Fruit fly (Drosophila melanogaster): ENCODE results near the gene CG2258.
A peak's percentile ranks its signal among the peaks of the same experiment; 100 is the strongest.

Gene CG2258

DNA sequence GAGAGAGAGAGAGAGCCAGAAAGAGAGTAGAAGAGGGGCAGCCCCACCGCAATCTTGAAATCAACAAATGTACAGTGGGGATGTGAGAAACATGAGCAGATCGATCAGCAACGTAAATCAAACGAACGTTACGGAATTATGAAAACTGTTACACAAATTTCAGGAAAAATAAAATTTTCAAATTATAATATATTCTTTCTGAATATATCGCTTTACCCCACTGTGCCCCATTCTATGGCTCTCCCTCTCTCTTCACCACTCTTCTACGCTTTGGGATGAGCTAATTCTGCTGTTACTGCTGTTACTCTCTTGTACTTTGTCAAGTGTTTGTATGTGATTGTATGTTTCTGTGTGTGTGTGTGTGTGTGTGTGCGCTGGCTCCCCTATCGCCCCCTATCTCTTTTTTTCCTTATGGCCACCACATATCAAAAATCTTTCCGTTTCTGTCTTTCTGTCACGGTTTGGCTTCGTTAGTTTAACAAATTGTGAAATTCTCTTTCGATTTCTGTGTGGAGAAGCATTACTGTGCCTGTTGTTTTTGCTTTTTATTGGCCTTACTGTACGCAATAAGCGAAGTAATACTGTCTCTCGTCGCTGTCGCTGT, 10.8 kb downstream of the CG2258 start (continued):
- TF ChIP-seq CG7271 (tag; optimal IDR thresholded peaks at IDR 0.05), result peak; percentile 71
- peak; percentile 85 for TF ChIP-seq fu2 (GFP tag; optimal IDR thresholded peaks at IDR 0.05)
- no peak for TF ChIP-seq p53 (GFP tag; optimal IDR thresholded peaks at IDR 0.05)
- peak; percentile 94 for TF ChIP-seq Blimp-1 (GFP tag; optimal IDR thresholded peaks at IDR 0.05)
- peak; percentile 96 for TF ChIP-seq C15 (GFP tag; IDR thresholded peaks at IDR 0.05)
- peak; percentile 91 for TF ChIP-seq CG15601 (tag; optimal IDR thresholded peaks at IDR 0.05)
- TF ChIP-seq Ets65A (GFP tag), result peak; percentile 96
- peak; percentile 90 for TF ChIP-seq Adf1 (GFP tag; IDR thresholded peaks at IDR 0.05)
- peak; percentile 93 for TF ChIP-seq CG12155 (GFP tag; optimal IDR thresholded peaks at IDR 0.05)
- peak; percentile 94 for TF ChIP-seq dimm (GFP tag; IDR thresholded peaks at IDR 0.05)
- TF ChIP-seq CG14050 (GFP tag; IDR thresholded peaks at IDR 0.05), result peak; percentile 98
- TF ChIP-seq Dip2 (GFP tag; IDR thresholded peaks at IDR 0.05), result peak; percentile 72
- peak; percentile 64 for TF ChIP-seq B-H2 (GFP tag; optimal IDR thresholded peaks at IDR 0.05)
- peak; percentile 94 for TF ChIP-seq CG9215 (GFP tag; IDR thresholded peaks at IDR 0.05)
- TF ChIP-seq Xrp1 (GFP tag; IDR thresholded peaks at IDR 0.05), result peak; percentile 99
- peak; percentile 94 for TF ChIP-seq org-1 (GFP tag; optimal IDR thresholded peaks at IDR 0.05)
- peak; percentile 87 for TF ChIP-seq CG18011 (GFP tag; optimal IDR thresholded peaks at IDR 0.05)
- TF ChIP-seq ranshi (GFP tag; IDR thresholded peaks at IDR 0.05), result peak; percentile 98
- TF ChIP-seq gsb (GFP tag; IDR thresholded peaks at IDR 0.05), result peak; percentile 98
- peak; percentile 97 for TF ChIP-seq CG32767 (GFP tag; IDR thresholded peaks at IDR 0.05)
- peak; percentile 88 for TF ChIP-seq CG9437 (GFP tag; optimal IDR thresholded peaks at IDR 0.05)
- TF ChIP-seq Spps (tag; optimal IDR thresholded peaks at IDR 0.05), result peak; percentile 88
- peak; percentile 71 for TF ChIP-seq CG15696 (tag; optimal IDR thresholded peaks at IDR 0.05)
- peak; percentile 92 for TF ChIP-seq Mad (GFP tag; optimal IDR thresholded peaks at IDR 0.05)
- TF ChIP-seq Fer3 (tag; optimal IDR thresholded peaks at IDR 0.05), result peak; percentile 96
- TF ChIP-seq insv (GFP tag; optimal IDR thresholded peaks at IDR 0.05), result peak in 1 of 2 experiments; percentile 15
- TF ChIP-seq CoRest (tag; optimal IDR thresholded peaks at IDR 0.05), result peak; percentile 95
- TF ChIP-seq toy (GFP tag; IDR thresholded peaks at IDR 0.05), result peak; percentile 96
- TF ChIP-seq CG17361 (GFP tag; IDR thresholded peaks at IDR 0.05), result peak; percentile 95
- peak; percentile 88 to 90 for TF ChIP-seq chif (GFP tag; optimal IDR thresholded peaks at IDR 0.05)
- peak; percentile 98 for TF ChIP-seq CG2889 (GFP tag; IDR thresholded peaks at IDR 0.05)
- TF ChIP-seq CG2712 (tag; optimal IDR thresholded peaks at IDR 0.05), result peak; percentile 97
- TF ChIP-seq CG12769 (tag; optimal IDR thresholded peaks at IDR 0.05), result peak; percentile 97
- TF ChIP-seq CG6791 (GFP tag; IDR thresholded peaks at IDR 0.05; ENCODE audit: partially characterized antibody), result no peak
- TF ChIP-seq salm (tag; optimal IDR thresholded peaks at IDR 0.05), result peak; percentile 94
- peak; percentile 94 for TF ChIP-seq CG3995 (GFP tag; optimal IDR thresholded peaks at IDR 0.05)
- peak; percentile 99 for TF ChIP-seq ase (GFP tag; IDR thresholded peaks at IDR 0.05)
- TF ChIP-seq CG32772 (GFP tag; IDR thresholded peaks at IDR 0.05), result peak; percentile 98
- peak; percentile 94 for TF ChIP-seq ham (GFP tag; IDR thresholded peaks at IDR 0.05)
- peak; percentile 97 for TF ChIP-seq CG12391 (tag; optimal IDR thresholded peaks at IDR 0.05)
- peak; percentile 94 for TF ChIP-seq CG6254 (GFP tag; optimal IDR thresholded peaks at IDR 0.05)
- TF ChIP-seq CG15514 (GFP tag; optimal IDR thresholded peaks at IDR 0.05), result peak; percentile 93
- peak; percentile 99 for TF ChIP-seq Optix (GFP tag; IDR thresholded peaks at IDR 0.05)
- peak; percentile 7 for TF ChIP-seq fd102C (GFP tag; optimal IDR thresholded peaks at IDR 0.05)
- TF ChIP-seq NK7.1 (GFP tag; optimal IDR thresholded peaks at IDR 0.05), result peak; percentile 79
- TF ChIP-seq CG15011 (GFP tag; optimal IDR thresholded peaks at IDR 0.05), result peak; percentile 94
- TF ChIP-seq CG12236 (GFP tag; optimal IDR thresholded peaks at IDR 0.05), result peak; percentile 73
- TF ChIP-seq ems (GFP tag; optimal IDR thresholded peaks at IDR 0.05), result peak; percentile 91
- TF ChIP-seq unpg (GFP tag; optimal IDR thresholded peaks at IDR 0.05), result peak; percentile 98
- TF ChIP-seq Med (GFP tag), result peak; percentile 98

Measured in whole organism, embryonic.